Worm (Caenorhabditis elegans): ENCODE measurements around the gene F52H2.3.

- TF ChIP-seq B0310.2 (tag; optimal IDR thresholded peaks at IDR 0.05) (no peak), ets-7 (tag; optimal IDR thresholded peaks at IDR 0.05) (no peak), ama-1 (optimal IDR thresholded peaks at IDR 0.05) (no peak), ceh-13 (GFP tag; optimal IDR thresholded peaks at IDR 0.05) (no peak), sea-1 (GFP tag; conservative IDR thresholded peaks at IDR 0.05) (no peak), flt-1 (GFP tag; IDR thresholded peaks at IDR 0.05) (no peak), tbx-11 (GFP tag; IDR thresholded peaks at IDR 0.05) (no peak), tbx-37 (GFP tag; conservative IDR thresholded peaks at IDR 0.05) (no peak), tra-4 (tag; optimal IDR thresholded peaks at IDR 0.05) (no peak), hmbx-1 (tag; optimal IDR thresholded peaks at IDR 0.05) (no peak), aly-1 (tag; optimal IDR thresholded peaks at IDR 0.05) (no peak), scrt-1 (GFP tag; IDR thresholded peaks at IDR 0.05) (no peak), hmg-4 (GFP tag; optimal IDR thresholded peaks at IDR 0.05) (no peak)
Measured at ce11 chrX:2538713-2539112, 2.1 kb downstream of the F52H2.3 start.
